Fruit fly (Drosophila melanogaster): ENCODE measurements around the gene CG16700.

dm6 chrX:17105707-17106106 is 14.1 kb downstream of the CG16700 start, which contains the start of gene Arpc3B:
- no peak for TF ChIP-seq MTF-1 (GFP tag; optimal IDR thresholded peaks at IDR 0.05; ENCODE audit: borderline replicate concordance)
- TF ChIP-seq Sox102F (GFP tag; optimal IDR thresholded peaks at IDR 0.05): no peak
- no peak for TF ChIP-seq MBD-R2 (GFP tag; IDR thresholded peaks at IDR 0.05)
- no peak for TF ChIP-seq CG17612 (GFP tag; IDR thresholded peaks at IDR 0.05)
- no peak for TF ChIP-seq CG10209 (GFP tag; optimal IDR thresholded peaks at IDR 0.05)
- TF ChIP-seq yki (optimal IDR thresholded peaks at IDR 0.05): no peak
- TF ChIP-seq exex (tag; optimal IDR thresholded peaks at IDR 0.05): no peak
- no peak for TF ChIP-seq fd3F (GFP tag; optimal IDR thresholded peaks at IDR 0.05)
- TF ChIP-seq CG14965 (GFP tag; optimal IDR thresholded peaks at IDR 0.05; ENCODE audit: borderline replicate concordance): no peak
- TF ChIP-seq org-1 (GFP tag; optimal IDR thresholded peaks at IDR 0.05): no peak
- no peak for TF ChIP-seq CG15479 (GFP tag; optimal IDR thresholded peaks at IDR 0.05)
